Worm (Caenorhabditis elegans) whole organism, early embryonic: ENCODE results near the gene lect-2.
A peak's percentile ranks its signal among the peaks of the same experiment; 100 is the strongest.

Experiments
- B0310.2 ChIP-seq: sonication (generic microtip); optimal IDR thresholded peaks from 2 replicates; lab custom pipeline; 2016; ENCODE audit warnings: mild to moderate bottlenecking, missing genetic modification characterization, missing compliant biosample characterization
- F13C5.2 ChIP-seq: sonication (generic microtip); optimal IDR thresholded peaks from 2 replicates; lab custom pipeline; 2017; ENCODE audit warnings: mild to moderate bottlenecking, missing genetic modification characterization, inconsistent platforms, missing compliant biosample characterization
- aly-1 ChIP-seq: sonication (generic microtip); optimal IDR thresholded peaks from 2 replicates; lab custom pipeline; 2016; ENCODE audit warnings: missing genetic modification characterization, missing compliant biosample characterization
- ama-1 ChIP-seq: fragments of 150-350 bp; optimal IDR thresholded peaks from 2 replicates; lab custom pipeline; 2014
- ceh-13 ChIP-seq: fragments of 200-800 bp; sonication (Bioruptor generic); optimal IDR thresholded peaks from 2 replicates; lab custom pipeline; 2018; ENCODE audit warnings: mild to moderate bottlenecking, missing genetic modification characterization, missing compliant biosample characterization
- ceh-36 ChIP-seq: sonication (generic microtip); optimal IDR thresholded peaks from 2 replicates; lab custom pipeline; 2016; ENCODE audit warnings: missing genetic modification characterization, inconsistent platforms, missing compliant biosample characterization
- ets-7 ChIP-seq: sonication (generic microtip); optimal IDR thresholded peaks from 2 replicates; lab custom pipeline; 2016; ENCODE audit warnings: missing genotype, missing genetic modification characterization, missing compliant biosample characterization
- flt-1 ChIP-seq: fragments of 200-800 bp; sonication (Bioruptor generic); IDR thresholded peaks from 2 replicates; pipeline ENCODE4 v1.3.6; 2022; ENCODE audit warnings: missing genetic modification characterization, missing compliant biosample characterization
- hmbx-1 ChIP-seq: sonication (generic microtip); optimal IDR thresholded peaks from 2 replicates; lab custom pipeline; 2016; ENCODE audit warnings: mild to moderate bottlenecking, missing genetic modification characterization, missing compliant biosample characterization
- hmg-4 ChIP-seq: fragments of 200-800 bp; sonication (Bioruptor generic); optimal IDR thresholded peaks from 2 replicates; lab custom pipeline; 2018; ENCODE audit warnings: mild to moderate bottlenecking, missing genetic modification characterization, missing compliant biosample characterization
- hnd-1 ChIP-seq: sonication (generic microtip); optimal IDR thresholded peaks from 2 replicates; lab custom pipeline; 2016; ENCODE audit warnings: missing genetic modification characterization, missing compliant biosample characterization
- pes-1 ChIP-seq: fragments of 200-800 bp; sonication (Bioruptor generic); IDR thresholded peaks from 2 replicates; pipeline ENCODE4 v1.3.6; 2022; ENCODE audit warnings: missing genetic modification reagents, missing genetic modification characterization, missing compliant biosample characterization
- scrt-1 ChIP-seq: fragments of 200-800 bp; sonication (Bioruptor generic); IDR thresholded peaks from 2 replicates; pipeline ENCODE4 v1.3.6; 2022; ENCODE audit warnings: missing genetic modification characterization, missing compliant biosample characterization
- sea-1 ChIP-seq: fragments of 200-800 bp; sonication (Bioruptor generic); conservative IDR thresholded peaks from 2 replicates; pipeline ENCODE4 v1.3.6; 2022; ENCODE audit warnings: missing genetic modification characterization, missing compliant biosample characterization
- tbx-11 ChIP-seq: fragments of 200-800 bp; sonication (Bioruptor generic); IDR thresholded peaks from 2 replicates; pipeline ENCODE4 v1.3.6; 2022; ENCODE audit warnings: missing genetic modification characterization, missing compliant biosample characterization
- tbx-37 ChIP-seq: fragments of 200-800 bp; sonication (Bioruptor generic); conservative IDR thresholded peaks from 2 replicates; pipeline ENCODE4 v1.3.6; 2022; ENCODE audit warnings: missing genetic modification reagents, missing genetic modification characterization, missing compliant biosample characterization
- tra-4 ChIP-seq: sonication (generic microtip); optimal IDR thresholded peaks from 2 replicates; lab custom pipeline; 2017; ENCODE audit warnings: missing genetic modification characterization, missing compliant biosample characterization

lect-2 gene

ce11 chrII:5779866-5780265, 10.7 kb upstream of the lect-2 start:
- no peak for TF ChIP-seq tbx-37
- TF ChIP-seq F13C5.2 (tag; lab: Kevin White, UChicago) = peak; percentile 18

- TF ChIP-seq tra-4 (tag; lab: Kevin White, UChicago) = no peak
- TF ChIP-seq ceh-13 (GFP tag; lab: Kevin White, UChicago) = peak; percentile 42
- peak; percentile 71 for TF ChIP-seq tbx-11
- peak; percentile 77 for TF ChIP-seq B0310.2 (tag; lab: Kevin White, UChicago)
- peak; percentile 88 for TF ChIP-seq hmg-4 (GFP tag; lab: Kevin White, UChicago)
- TF ChIP-seq sea-1 (GFP tag; lab: Robert Waterston, UW) = peak; percentile 59; the same call in 1 of the 2 replicates
- peak; percentile 92 for TF ChIP-seq aly-1
- TF ChIP-seq hmbx-1 (tag; lab: Kevin White, UChicago) = peak; percentile 4
- TF ChIP-seq hnd-1 = peak; percentile 38
- TF ChIP-seq ceh-36 = peak; percentile 58
- peak; percentile 3 for TF ChIP-seq F13C5.2 (tag; lab: Kevin White, UChicago)
- peak; percentile 58 for TF ChIP-seq ets-7 (tag; lab: Kevin White, UChicago)
- TF ChIP-seq pes-1 (GFP tag; lab: Robert Waterston, UW) = peak; percentile 79
- TF ChIP-seq tbx-37 = peak; percentile 17; the same call in 1 of the 2 replicates
- peak; percentile 68 for TF ChIP-seq scrt-1 (GFP tag; lab: Robert Waterston, UW)
- no peak for TF ChIP-seq ama-1 (lab: Kevin White, UChicago)
- TF ChIP-seq flt-1 = peak; percentile 9; the same call in 1 of the 2 replicates
Observed at ce11 chrII:5781935-5782921, 8.3 kb upstream of the lect-2 start, which contains the start of gene K05F1.6. Gene K05F1.6, plus strand, starts transcription at chrII:5782520.

- TF ChIP-seq F13C5.2 (tag; lab: Kevin White, UChicago) (no peak), B0310.2 (tag; lab: Kevin White, UChicago) (no peak), ets-7 (tag; lab: Kevin White, UChicago) (no peak), sea-1 (GFP tag; lab: Robert Waterston, UW) (no peak), tbx-11 (no peak), ama-1 (lab: Kevin White, UChicago) (no peak), hnd-1 (no peak), hmg-4 (GFP tag; lab: Kevin White, UChicago) (no peak), ceh-13 (GFP tag; lab: Kevin White, UChicago) (no peak), scrt-1 (GFP tag; lab: Robert Waterston, UW) (no peak), hmbx-1 (tag; lab: Kevin White, UChicago) (no peak), flt-1 (no peak), ceh-36 (no peak), pes-1 (GFP tag; lab: Robert Waterston, UW) (no peak), aly-1 (no peak), tra-4 (tag; lab: Kevin White, UChicago) (no peak)
Observed at ce11 chrII:5785504-5785903, 5.0 kb upstream of the lect-2 start.

- TF ChIP-seq hmbx-1 (tag; lab: Kevin White, UChicago) (no peak), sea-1 (GFP tag; lab: Robert Waterston, UW) (no peak), ceh-36 (no peak), B0310.2 (tag; lab: Kevin White, UChicago) (no peak), scrt-1 (GFP tag; lab: Robert Waterston, UW) (no peak), hmg-4 (GFP tag; lab: Kevin White, UChicago) (no peak), ama-1 (lab: Kevin White, UChicago) (no peak), pes-1 (GFP tag; lab: Robert Waterston, UW) (no peak), tbx-11 (no peak), F13C5.2 (tag; lab: Kevin White, UChicago) (no peak), tbx-37 (no peak), ceh-13 (GFP tag; lab: Kevin White, UChicago) (no peak)
Observed at ce11 chrII:5788815-5789214, 1.7 kb upstream of the lect-2 start, which contains the start of gene K05F1.13. Gene K05F1.13, plus strand, starts transcription at chrII:5789115.

ce11 chrII:5792490-5792889, 2.0 kb downstream of the lect-2 start, which contains the start of gene K05F1.14:
Gene K05F1.14, minus strand, starts transcription at chrII:5792590.
- no peak for TF ChIP-seq ceh-13 (GFP tag; lab: Kevin White, UChicago)
- TF ChIP-seq B0310.2 (tag; lab: Kevin White, UChicago) = no peak
- TF ChIP-seq F13C5.2 (tag; lab: Kevin White, UChicago) = no peak
- no peak for TF ChIP-seq hnd-1
- no peak for TF ChIP-seq hmg-4 (GFP tag; lab: Kevin White, UChicago)
- TF ChIP-seq sea-1 (GFP tag; lab: Robert Waterston, UW) = no peak
- TF ChIP-seq ama-1 (lab: Kevin White, UChicago) = no peak
- TF ChIP-seq aly-1 = no peak

ce11 chrII:5794195-5794594, 3.7 kb downstream of the lect-2 start, which contains the start of gene acdh-8:
Gene acdh-8, plus strand, starts transcription at chrII:5794495.
- no peak for TF ChIP-seq flt-1
- no peak for TF ChIP-seq tbx-37
- TF ChIP-seq ceh-36 = no peak
- no peak for TF ChIP-seq ama-1 (lab: Kevin White, UChicago)
- no peak for TF ChIP-seq B0310.2 (tag; lab: Kevin White, UChicago)

- no peak for TF ChIP-seq sea-1 (GFP tag; lab: Robert Waterston, UW)
- no peak for TF ChIP-seq ceh-36
- no peak for TF ChIP-seq flt-1
- TF ChIP-seq aly-1 = no peak
- no peak for TF ChIP-seq F13C5.2 (tag; lab: Kevin White, UChicago)
- no peak for TF ChIP-seq tbx-37
- TF ChIP-seq pes-1 (GFP tag; lab: Robert Waterston, UW) = no peak
Observed at ce11 chrII:5797348-5797977, 6.9 kb downstream of the lect-2 start, which contains the start of the genes msp-63 and msp-142. Gene msp-63, minus strand, starts transcription at chrII:5797448. Gene msp-142, plus strand, starts transcription at chrII:5797927.
